Fruit fly (Drosophila melanogaster): ENCODE results near the gene prd1.

prd1 gene

DNA sequence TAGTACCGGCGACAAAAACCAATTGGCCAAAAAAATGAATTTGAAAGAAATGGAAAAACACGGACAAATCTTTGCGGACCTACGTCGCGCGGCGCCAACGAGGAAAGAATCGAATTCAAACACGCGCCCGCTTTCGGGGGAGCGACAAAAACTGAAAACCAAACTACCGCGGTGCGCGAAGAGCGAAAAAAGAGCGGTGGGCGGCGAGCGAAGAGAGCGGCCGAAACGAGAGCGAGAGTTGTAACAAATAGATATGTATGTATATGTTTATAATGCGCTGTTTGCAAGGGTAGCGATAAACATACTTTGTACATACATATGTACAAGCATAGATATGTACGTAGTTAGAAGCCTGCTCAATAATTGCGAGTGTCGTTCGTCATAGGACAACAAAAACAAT, 26.8 kb downstream of the prd1 start:
- TF ChIP-seq usp (GFP tag; optimal IDR thresholded peaks at IDR 0.05) (no peak), Dll (optimal IDR thresholded peaks at IDR 0.05) (no peak), EcR (GFP tag; optimal IDR thresholded peaks at IDR 0.05) (no peak), CG8478 (optimal IDR thresholded peaks at IDR 0.05) (no peak), pan (optimal IDR thresholded peaks at IDR 0.05) (no peak), psq (optimal IDR thresholded peaks at IDR 0.05) (no peak)

DNA sequence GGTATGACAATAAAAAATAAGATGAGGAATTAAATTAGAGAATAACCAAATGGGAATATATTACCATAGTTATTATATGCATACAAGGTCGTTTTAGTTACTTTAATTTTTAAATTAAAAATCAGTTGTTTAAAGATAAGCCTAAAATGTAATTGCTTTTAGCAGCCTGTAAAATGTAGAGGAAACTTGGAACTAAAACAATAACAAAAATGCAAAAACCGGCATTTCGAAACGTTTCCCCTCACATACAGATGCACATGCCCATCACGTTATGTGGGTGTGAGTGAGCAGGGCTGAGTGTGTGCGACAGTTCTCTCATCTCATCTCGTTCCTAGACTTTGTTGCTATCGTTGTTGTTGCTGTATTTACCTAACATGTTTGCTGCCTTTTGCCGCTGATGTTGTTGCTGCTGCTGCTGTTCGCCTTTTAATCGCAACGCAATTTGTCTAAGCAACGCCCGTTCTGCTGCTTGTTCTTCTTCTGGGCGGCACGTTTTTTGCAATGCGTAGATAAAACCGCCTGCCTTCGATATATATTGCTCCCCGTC, 27.6 kb downstream of the prd1 start:
- TF ChIP-seq CG8478 (optimal IDR thresholded peaks at IDR 0.05) = no peak
- TF ChIP-seq Dll (optimal IDR thresholded peaks at IDR 0.05) = no peak
- TF ChIP-seq usp (GFP tag; optimal IDR thresholded peaks at IDR 0.05) = no peak
- no peak for TF ChIP-seq psq (optimal IDR thresholded peaks at IDR 0.05)
- no peak for TF ChIP-seq pan (optimal IDR thresholded peaks at IDR 0.05)
- TF ChIP-seq EcR (GFP tag; optimal IDR thresholded peaks at IDR 0.05) = no peak

DNA sequence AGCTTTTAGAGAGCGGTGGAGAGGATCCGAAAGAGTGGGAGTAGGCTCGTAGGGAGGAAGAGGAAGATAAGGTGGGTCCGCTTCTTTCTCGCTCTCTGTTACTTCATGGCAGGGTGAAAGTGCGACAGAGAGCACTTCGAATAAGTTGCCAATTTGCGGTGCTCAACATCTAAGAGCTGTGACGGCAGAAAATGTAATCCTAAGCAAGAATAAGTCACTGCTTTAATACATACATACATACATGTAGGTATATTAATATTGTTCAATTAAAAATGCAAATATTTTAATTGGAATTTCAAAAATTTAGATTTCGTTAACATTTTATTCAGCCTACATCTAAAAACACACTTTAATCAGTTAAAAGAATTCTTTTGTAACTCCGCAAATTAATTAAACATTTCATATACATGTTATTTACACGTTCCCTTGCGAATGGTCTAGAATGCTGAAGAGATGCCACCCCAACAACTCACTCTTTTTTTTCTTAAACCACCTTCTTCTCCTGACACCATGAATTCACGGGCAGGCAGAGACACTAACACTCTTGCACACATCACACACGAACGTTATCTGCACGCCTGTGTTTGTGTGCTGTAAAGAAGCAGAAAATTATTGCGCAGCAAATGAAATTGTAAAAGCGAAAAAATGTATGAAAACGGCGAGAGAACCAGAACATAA, 28.2 kb downstream of the prd1 start:
- no peak for TF ChIP-seq EcR (GFP tag; optimal IDR thresholded peaks at IDR 0.05)
- TF ChIP-seq CG8478 (optimal IDR thresholded peaks at IDR 0.05) = no peak

DNA sequence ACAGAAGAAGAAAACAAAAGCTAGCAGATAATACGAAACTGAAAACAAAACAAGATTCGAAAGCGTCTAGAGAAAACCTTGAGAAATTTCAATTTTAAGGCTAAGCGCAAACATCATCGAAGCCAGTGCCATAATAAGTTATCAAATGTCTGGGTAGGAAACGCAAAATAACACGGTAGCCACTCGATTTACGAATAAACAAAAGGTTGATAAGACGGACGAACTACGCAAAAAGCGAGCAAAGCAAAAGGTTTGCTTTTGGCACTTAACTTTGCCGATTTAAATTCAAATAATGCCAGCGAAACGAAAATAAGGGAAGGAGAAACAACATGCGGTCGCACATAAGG, 28.7 kb downstream of the prd1 start:
- TF ChIP-seq EcR (GFP tag; optimal IDR thresholded peaks at IDR 0.05) (no peak), pan (optimal IDR thresholded peaks at IDR 0.05) (no peak), CG8478 (optimal IDR thresholded peaks at IDR 0.05) (no peak), usp (GFP tag; optimal IDR thresholded peaks at IDR 0.05) (no peak), psq (optimal IDR thresholded peaks at IDR 0.05) (no peak), Dll (optimal IDR thresholded peaks at IDR 0.05) (no peak)

DNA sequence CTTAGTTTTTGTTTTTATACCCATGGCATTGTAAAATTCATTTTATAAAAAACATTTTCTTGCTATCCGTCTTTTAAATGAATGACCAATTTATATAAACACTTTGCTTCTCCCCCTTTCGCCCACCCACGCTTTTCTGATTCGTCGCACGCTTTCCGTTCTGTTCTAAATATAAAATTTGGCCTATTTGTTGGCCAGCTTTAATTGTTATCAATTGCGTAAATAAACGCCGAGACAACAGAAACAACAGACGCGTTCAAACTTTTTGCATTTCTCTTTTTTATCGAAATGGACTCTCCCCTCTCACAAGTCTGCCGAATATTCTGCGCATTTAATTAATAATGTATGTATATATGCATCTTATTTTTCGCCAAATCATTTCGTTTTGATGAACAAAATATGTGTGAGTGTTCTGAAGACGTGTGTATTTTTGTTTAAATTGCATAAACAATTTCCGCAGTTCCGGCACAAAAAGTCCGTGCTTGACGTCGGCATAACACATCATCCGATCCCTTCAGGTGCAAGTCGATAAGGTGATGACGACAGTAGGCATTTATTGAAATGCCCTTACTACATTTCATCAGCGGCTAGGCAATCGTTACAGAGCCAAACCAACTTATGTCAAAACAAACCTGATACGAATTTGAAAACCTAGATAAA, 29.5 kb downstream of the prd1 start:
- TF ChIP-seq CG8478 (optimal IDR thresholded peaks at IDR 0.05) (no peak), EcR (GFP tag; optimal IDR thresholded peaks at IDR 0.05) (no peak), pan (optimal IDR thresholded peaks at IDR 0.05) (no peak), psq (optimal IDR thresholded peaks at IDR 0.05) (no peak), Dll (optimal IDR thresholded peaks at IDR 0.05) (no peak), usp (GFP tag; optimal IDR thresholded peaks at IDR 0.05) (no peak)

DNA sequence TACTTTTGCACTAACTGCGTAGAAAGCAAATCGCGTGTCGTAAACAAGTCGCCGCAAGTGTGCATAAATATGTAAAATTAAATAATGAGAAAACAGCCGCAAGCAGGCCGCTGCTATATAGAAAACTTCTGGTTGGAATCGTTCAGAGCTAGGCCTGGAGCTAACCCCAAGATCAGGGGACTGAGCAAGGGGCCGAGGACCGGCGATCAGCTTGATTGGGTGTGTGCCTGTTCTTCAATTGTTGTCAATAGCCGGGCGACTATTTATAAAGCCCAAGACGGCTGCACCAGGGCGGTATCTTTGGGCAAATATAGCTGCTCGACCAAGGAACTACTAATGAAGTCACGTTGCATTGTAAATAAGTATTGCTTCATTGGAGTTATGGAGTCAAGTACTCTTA, 30.1 kb downstream of the prd1 start:
- TF ChIP-seq psq (optimal IDR thresholded peaks at IDR 0.05) = no peak
- no peak for TF ChIP-seq Dll (optimal IDR thresholded peaks at IDR 0.05)
- no peak for TF ChIP-seq usp (GFP tag; optimal IDR thresholded peaks at IDR 0.05)
- TF ChIP-seq pan (optimal IDR thresholded peaks at IDR 0.05) = no peak
- TF ChIP-seq CG8478 (optimal IDR thresholded peaks at IDR 0.05) = no peak
- no peak for TF ChIP-seq EcR (GFP tag; optimal IDR thresholded peaks at IDR 0.05)

DNA sequence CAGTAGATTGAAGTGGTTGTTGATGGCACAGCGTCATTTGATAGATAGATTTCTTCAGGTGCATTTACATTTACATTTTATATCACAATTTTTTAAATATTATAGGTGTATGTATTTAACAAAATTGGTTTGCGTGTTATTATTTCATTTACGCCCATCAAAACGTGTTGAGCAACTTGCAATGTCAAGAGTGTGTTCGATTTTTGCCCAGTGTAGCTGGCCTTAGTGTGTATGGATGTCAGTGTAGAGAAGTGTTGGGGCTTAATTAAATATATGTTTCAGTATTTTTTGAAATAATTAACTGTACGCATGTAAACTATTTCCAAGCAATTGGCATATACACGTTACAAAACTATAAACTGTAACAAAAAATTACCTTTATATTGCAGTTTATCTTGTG, 35.1 kb downstream of the prd1 start:
- TF ChIP-seq EcR (GFP tag; optimal IDR thresholded peaks at IDR 0.05) (no peak), pan (optimal IDR thresholded peaks at IDR 0.05) (no peak), usp (GFP tag; optimal IDR thresholded peaks at IDR 0.05) (no peak), Dll (optimal IDR thresholded peaks at IDR 0.05) (no peak), psq (optimal IDR thresholded peaks at IDR 0.05) (no peak), CG8478 (optimal IDR thresholded peaks at IDR 0.05) (no peak)

DNA sequence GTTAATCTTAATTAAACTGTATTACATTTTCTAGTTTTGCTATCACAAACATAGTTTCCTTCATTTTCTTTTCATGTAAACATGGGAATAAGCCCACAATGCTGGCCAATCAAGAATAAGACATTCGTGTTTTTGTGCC, 36.7 kb downstream of the prd1 start, which contains the start of gene CG43062:
Gene CG43062 (plus strand): TSS at position 40 of the 139 bp plus-strand sequence.
- TF ChIP-seq usp (GFP tag; optimal IDR thresholded peaks at IDR 0.05) (no peak), psq (optimal IDR thresholded peaks at IDR 0.05) (no peak), EcR (GFP tag; optimal IDR thresholded peaks at IDR 0.05) (no peak), Dll (optimal IDR thresholded peaks at IDR 0.05) (no peak), CG8478 (optimal IDR thresholded peaks at IDR 0.05) (no peak), pan (optimal IDR thresholded peaks at IDR 0.05) (no peak)

DNA sequence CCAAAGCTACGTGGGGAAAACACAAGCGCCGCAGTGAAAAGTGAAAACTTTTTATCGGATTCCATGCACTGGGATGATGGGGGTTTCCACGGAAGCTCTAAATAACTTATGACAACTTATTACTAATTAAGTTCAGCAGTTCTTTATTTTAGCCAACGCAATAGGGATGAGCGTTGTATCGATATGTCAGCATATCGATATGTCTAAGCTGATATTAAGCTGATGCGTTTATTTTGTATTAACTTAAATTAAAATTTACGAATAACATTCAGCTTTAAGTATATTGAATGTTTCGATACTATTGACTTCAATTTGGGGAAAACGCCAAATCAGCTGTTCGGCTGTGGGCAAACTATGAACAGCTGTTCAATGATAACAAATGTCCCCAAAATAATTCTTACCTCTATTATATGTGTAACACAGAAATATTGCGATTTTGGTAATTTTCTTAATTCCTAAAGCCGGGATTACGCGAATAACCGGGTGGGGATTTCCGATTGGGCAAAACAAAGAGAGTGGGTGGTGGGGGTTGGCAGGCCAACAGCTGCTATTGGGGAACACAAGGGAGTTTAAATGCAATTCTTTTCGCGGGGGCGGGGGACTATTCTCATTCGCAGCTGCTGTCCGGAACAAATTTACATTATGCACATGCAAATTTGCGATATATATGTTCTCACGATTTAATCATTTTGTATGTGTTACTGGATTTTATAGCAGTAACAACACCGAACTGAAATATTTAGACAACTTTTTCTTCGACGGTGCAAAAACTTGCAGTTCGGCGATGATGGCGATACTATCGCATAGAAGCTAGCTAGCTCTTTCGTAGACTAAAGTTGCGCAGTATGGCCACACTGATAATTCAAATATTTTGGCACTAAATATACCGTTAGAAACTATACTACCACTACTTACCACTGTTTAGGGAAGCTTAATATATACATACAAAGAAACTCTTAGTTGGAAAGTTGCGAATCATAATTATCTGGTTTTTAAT, 37.2 kb downstream of the prd1 start, which contains the start of gene CG6923:
Gene CG6923 (minus strand): TSS at position 733 of the 997 bp plus-strand sequence.
- TF ChIP-seq usp (GFP tag; optimal IDR thresholded peaks at IDR 0.05) = no peak
- no peak for TF ChIP-seq Dll (optimal IDR thresholded peaks at IDR 0.05)
- TF ChIP-seq EcR (GFP tag; optimal IDR thresholded peaks at IDR 0.05) = no peak
- TF ChIP-seq psq (optimal IDR thresholded peaks at IDR 0.05) = no peak
- no peak for TF ChIP-seq CG8478 (optimal IDR thresholded peaks at IDR 0.05)
- TF ChIP-seq pan (optimal IDR thresholded peaks at IDR 0.05) = no peak

DNA sequence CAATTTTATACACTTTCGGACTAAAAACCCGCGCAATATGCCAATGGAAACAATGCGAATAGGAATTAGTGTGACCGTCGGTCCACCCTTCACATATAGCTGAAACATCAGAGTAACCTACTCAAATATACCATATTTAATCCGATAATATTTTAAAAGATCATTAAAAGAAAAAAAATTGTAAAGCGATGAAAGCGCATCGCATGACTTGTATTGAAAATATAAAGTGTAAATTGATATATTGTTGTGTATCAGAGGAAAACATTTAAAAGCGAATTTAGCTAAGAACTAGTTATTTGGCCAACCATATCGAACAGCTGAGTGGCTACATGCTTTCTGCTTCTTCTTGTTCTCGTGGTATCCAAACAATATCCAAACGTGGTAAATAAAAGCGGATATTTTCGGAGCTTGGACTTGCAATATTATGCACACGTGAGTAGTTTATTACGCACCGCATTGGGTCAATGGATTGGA, 45.0 kb downstream of the prd1 start, which contains the start of the genes Blm and CG14722:
Gene Blm (minus strand): TSS at position 54 of the 474 bp plus-strand sequence.
Gene CG14722 (plus strand): TSS at position 161 of the 474 bp plus-strand sequence.
- TF ChIP-seq EcR (GFP tag; optimal IDR thresholded peaks at IDR 0.05) = no peak
- no peak for TF ChIP-seq CG8478 (optimal IDR thresholded peaks at IDR 0.05)
- no peak for TF ChIP-seq usp (GFP tag; optimal IDR thresholded peaks at IDR 0.05)
- no peak for TF ChIP-seq pan (optimal IDR thresholded peaks at IDR 0.05)
- TF ChIP-seq Dll (optimal IDR thresholded peaks at IDR 0.05) = no peak

DNA sequence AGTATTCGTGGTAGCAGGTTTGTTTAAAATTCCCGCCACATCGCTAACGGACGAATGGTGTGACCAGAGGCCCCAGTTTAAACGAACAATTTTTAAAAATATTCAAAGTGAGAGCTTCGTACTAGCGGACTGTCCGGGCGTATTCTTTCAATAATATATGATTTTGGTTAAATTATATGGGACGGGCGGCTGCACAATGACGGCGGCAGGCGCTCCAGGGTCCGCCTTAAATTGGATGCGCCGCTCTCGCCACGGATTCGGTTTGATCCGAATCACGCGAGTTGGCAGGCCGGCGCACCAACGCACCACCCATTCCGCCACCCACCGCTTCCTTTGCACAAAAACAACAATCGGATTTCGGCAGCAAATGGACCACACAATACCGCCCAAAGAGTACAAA, 51.5 kb downstream of the prd1 start, which contains the start of gene CG14721:
Gene CG14721 (plus strand): TSS at position 111 of the 400 bp plus-strand sequence.
- TF ChIP-seq EcR (GFP tag; optimal IDR thresholded peaks at IDR 0.05) (no peak), pan (optimal IDR thresholded peaks at IDR 0.05) (no peak), usp (GFP tag; optimal IDR thresholded peaks at IDR 0.05) (no peak), CG8478 (optimal IDR thresholded peaks at IDR 0.05) (no peak)

Measured in whole organism.